Worm (Caenorhabditis elegans): ENCODE measurements around the gene K09F6.15.

DNA sequence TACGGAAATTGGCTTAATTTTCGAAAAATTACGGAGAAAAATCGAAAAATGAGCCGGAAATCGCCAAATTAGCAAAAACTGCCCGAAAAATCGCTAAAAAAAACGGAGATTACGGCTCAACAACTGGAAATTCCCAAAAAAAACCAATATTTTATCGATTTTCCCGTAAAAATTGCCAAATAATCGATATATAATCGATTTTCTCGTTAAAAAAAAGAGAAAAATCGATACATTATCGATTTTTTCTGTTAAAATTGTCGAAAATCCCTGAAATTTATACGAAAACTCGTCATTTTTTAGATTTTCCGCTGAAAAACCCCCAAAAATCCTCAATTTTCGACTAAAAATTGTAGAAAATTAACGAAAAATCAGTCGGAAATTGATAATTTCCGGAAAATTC lies 41.0 kb downstream of the K09F6.15 start:
- no peak for TF ChIP-seq ama-1 (optimal IDR thresholded peaks at IDR 0.05)
- no peak for TF ChIP-seq ets-7 (tag; optimal IDR thresholded peaks at IDR 0.05)
- TF ChIP-seq ceh-13 (GFP tag; optimal IDR thresholded peaks at IDR 0.05), result no peak

Measured in whole organism, early embryonic.